Worm (Caenorhabditis elegans) whole organism, late embryonic: ENCODE data around the gene F18E2.15.

Source experiments
- C08G9.2 ChIP-seq: sonication (generic microtip); optimal IDR thresholded peaks from 2 replicates; lab custom pipeline; 2016; ENCODE audit warnings: mild to moderate bottlenecking, missing genetic modification characterization, moderate library complexity, missing compliant biosample characterization
- K02D7.2 ChIP-seq: sonication (generic microtip); optimal IDR thresholded peaks from 2 replicates; lab custom pipeline; 2017; ENCODE audit warnings: mild to moderate bottlenecking, missing genetic modification characterization, missing compliant biosample characterization
- T23F11.4 ChIP-seq: fragments of 200-800 bp; sonication (Bioruptor generic); optimal IDR thresholded peaks from 2 replicates; lab custom pipeline; 2018; ENCODE audit warnings: mild to moderate bottlenecking, missing genetic modification characterization, missing compliant biosample characterization
- ceh-14 ChIP-seq: sonication (generic microtip); optimal IDR thresholded peaks from 2 replicates; lab custom pipeline; 2016; ENCODE audit warnings: missing genotype, missing genetic modification characterization, missing compliant biosample characterization
- ceh-24 ChIP-seq: sonication (generic microtip); optimal IDR thresholded peaks from 2 replicates; lab custom pipeline; 2016; ENCODE audit warnings: mild to moderate bottlenecking, missing genetic modification characterization, missing compliant biosample characterization
- ceh-30 ChIP-seq: fragments of 150-350 bp; optimal IDR thresholded peaks from 2 replicates; lab custom pipeline; 2014; ENCODE audit warnings: missing biosample characterization, missing genetic modification characterization
- ceh-31 ChIP-seq: sonication (generic microtip); optimal IDR thresholded peaks from 2 replicates; lab custom pipeline; 2016; ENCODE audit warnings: missing genetic modification characterization, missing compliant biosample characterization
- ceh-34 ChIP-seq: sonication (generic microtip); optimal IDR thresholded peaks from 2 replicates; lab custom pipeline; 2016; ENCODE audit warnings: mild to moderate bottlenecking, missing genetic modification characterization, missing compliant biosample characterization
- ceh-48 ChIP-seq: sonication (generic microtip); optimal IDR thresholded peaks from 2 replicates; lab custom pipeline; 2016; ENCODE audit warnings: missing genetic modification characterization, inconsistent platforms, missing compliant biosample characterization
- ceh-6 ChIP-seq: fragments of 200-800 bp; sonication (Bioruptor generic); optimal IDR thresholded peaks from 2 replicates; lab custom pipeline; 2018; ENCODE audit warnings: mild to moderate bottlenecking, missing genetic modification characterization, missing compliant biosample characterization
- ceh-9 ChIP-seq: sonication (generic microtip); optimal IDR thresholded peaks from 2 replicates; lab custom pipeline; 2016; ENCODE audit warnings: mild to moderate bottlenecking, missing genetic modification characterization, inconsistent platforms, missing compliant biosample characterization
- elt-2 ChIP-seq: sonication (generic microtip); optimal IDR thresholded peaks from 2 replicates; lab custom pipeline; 2016; ENCODE audit warnings: missing genetic modification reagents, missing genetic modification characterization, missing compliant biosample characterization
- ets-4 ChIP-seq: sonication (generic microtip); optimal IDR thresholded peaks from 2 replicates; lab custom pipeline; 2016; ENCODE audit warnings: missing genetic modification characterization, missing compliant biosample characterization
- fax-1 ChIP-seq: sonication (generic microtip); optimal IDR thresholded peaks from 2 replicates; lab custom pipeline; 2016; ENCODE audit warnings: missing genotype, missing genetic modification characterization, missing compliant biosample characterization
- fkh-10 ChIP-seq: fragments of 150-350 bp; optimal IDR thresholded peaks from 2 replicates; lab custom pipeline; 2014; ENCODE audit warnings: missing biosample characterization, missing genetic modification reagents, missing genetic modification characterization
- fkh-6 ChIP-seq: sonication (generic microtip); optimal IDR thresholded peaks from 2 replicates; lab custom pipeline; 2016; ENCODE audit warnings: missing genetic modification characterization, missing compliant biosample characterization
- gmeb-2 ChIP-seq: sonication (generic microtip); optimal IDR thresholded peaks from 2 replicates; lab custom pipeline; 2016; ENCODE audit warnings: missing genetic modification characterization, inconsistent platforms, missing compliant biosample characterization
- hlh-8 ChIP-seq: sonication (generic microtip); optimal IDR thresholded peaks from 2 replicates; lab custom pipeline; 2016; ENCODE audit warnings: missing genotype, missing genetic modification characterization, missing compliant biosample characterization
- lim-6 ChIP-seq: sonication (generic microtip); optimal IDR thresholded peaks from 2 replicates; lab custom pipeline; 2016; ENCODE audit warnings: missing genetic modification characterization, missing compliant biosample characterization
- madf-2 ChIP-seq: sonication (generic microtip); optimal IDR thresholded peaks from 2 replicates; lab custom pipeline; 2017; ENCODE audit warnings: missing genetic modification characterization, missing compliant biosample characterization
- mec-3 ChIP-seq: sonication (generic microtip); optimal IDR thresholded peaks from 2 replicates; lab custom pipeline; 2016; ENCODE audit warnings: borderline replicate concordance, missing genetic modification characterization, missing compliant biosample characterization
- nfya-1 ChIP-seq: sonication (generic microtip); optimal IDR thresholded peaks from 2 replicates; lab custom pipeline; 2017; ENCODE audit warnings: missing genetic modification characterization, mild to moderate bottlenecking, missing compliant biosample characterization, antibody characterized with exemption, moderate library complexity
- nhr-11 ChIP-seq: fragments of 150-350 bp; optimal IDR thresholded peaks from 2 replicates; lab custom pipeline; 2014; ENCODE audit warnings: missing biosample characterization, missing genetic modification characterization
- nhr-232 ChIP-seq: sonication (generic microtip); optimal IDR thresholded peaks from 2 replicates; lab custom pipeline; 2016; ENCODE audit warnings: missing genetic modification characterization, missing compliant biosample characterization
- npax-4 ChIP-seq: sonication (generic microtip); optimal IDR thresholded peaks from 2 replicates; lab custom pipeline; 2016; ENCODE audit warnings: missing genetic modification characterization, missing compliant biosample characterization
- odd-2 ChIP-seq: sonication (generic microtip); optimal IDR thresholded peaks from 2 replicates; lab custom pipeline; 2017; ENCODE audit warnings: antibody characterized with exemption, mild to moderate bottlenecking, missing genetic modification characterization, missing compliant biosample characterization
- pag-3 ChIP-seq: sonication (generic microtip); optimal IDR thresholded peaks from 2 replicates; lab custom pipeline; 2016; ENCODE audit warnings: missing compliant biosample characterization, missing genetic modification characterization, borderline replicate concordance
- pha-2 ChIP-seq: sonication (generic microtip); optimal IDR thresholded peaks from 2 replicates; lab custom pipeline; 2017; ENCODE audit warnings: mild to moderate bottlenecking, missing genetic modification characterization, missing compliant biosample characterization
- pqm-1 ChIP-seq: sonication (generic microtip); optimal IDR thresholded peaks from 2 replicates; lab custom pipeline; 2016; ENCODE audit warnings: missing genetic modification characterization, missing compliant biosample characterization
- sdc-2 ChIP-seq: sonication (generic microtip); optimal IDR thresholded peaks from 2 replicates; lab custom pipeline; 2016; ENCODE audit warnings: missing genotype, missing genetic modification characterization, missing compliant biosample characterization
- sox-2 ChIP-seq: fragments of 200-800 bp; sonication (Bioruptor generic); IDR thresholded peaks from 2 replicates; pipeline ENCODE4 v1.3.6; 2022; ENCODE audit warnings: missing genetic modification reagents, missing genetic modification characterization, missing compliant biosample characterization
- sox-4 ChIP-seq: sonication (generic microtip); optimal IDR thresholded peaks from 2 replicates; lab custom pipeline; 2017; ENCODE audit warnings: mild to moderate bottlenecking, missing genetic modification characterization, inconsistent platforms, missing compliant biosample characterization
- tbx-2 ChIP-seq: sonication (generic microtip); optimal IDR thresholded peaks from 2 replicates; lab custom pipeline; 2016; ENCODE audit warnings: missing genetic modification characterization, missing compliant biosample characterization
- tbx-7 ChIP-seq: sonication (generic microtip); optimal IDR thresholded peaks from 2 replicates; lab custom pipeline; 2016; ENCODE audit warnings: missing genotype, missing genetic modification characterization, missing compliant biosample characterization
- unc-3 ChIP-seq, 2 experiments: fragments of 200-800 bp in 1 of 2; sonication (Bioruptor generic) in 1 of 2; sonication (generic microtip) in 1 of 2; conservative IDR thresholded peaks in 1 of 2; optimal IDR thresholded peaks in 1 of 2; 2 replicates each; pipeline versions ENCODE4 v1.3.6 to Lab custom; 2016 to 2022; ENCODE audit warnings: missing compliant biosample characterization in 2 of 2, missing genetic modification characterization in 2 of 2, missing genetic modification reagents in 1 of 2
- unc-86 ChIP-seq: sonication (generic microtip); optimal IDR thresholded peaks from 2 replicates; lab custom pipeline; 2016; ENCODE audit warnings: missing genetic modification characterization, missing compliant biosample characterization
- zip-5 ChIP-seq: sonication (generic microtip); optimal IDR thresholded peaks from 2 replicates; lab custom pipeline; 2016; ENCODE audit warnings: missing genetic modification characterization, missing compliant biosample characterization

Gene F18E2.15

ce11 chrV:12719713-12720112 is 41.1 kb downstream of the F18E2.15 start, which contains the start of gene R11D1.7:
Gene R11D1.7 (plus strand): TSS chrV:12720013.
- no peak for TF ChIP-seq tbx-2 (tag; lab: Kevin White, UChicago)
- TF ChIP-seq C08G9.2 (tag; lab: Kevin White, UChicago): no peak
- TF ChIP-seq ceh-6 (GFP tag; lab: Kevin White, UChicago): no peak
- no peak for TF ChIP-seq zip-5
- TF ChIP-seq sdc-2: no peak
- no peak for TF ChIP-seq unc-3 (GFP tag; conservative IDR thresholded peaks at IDR 0.05; lab: Robert Waterston, UW)
- no peak for TF ChIP-seq unc-3 (tag; optimal IDR thresholded peaks at IDR 0.05; lab: Kevin White, UChicago)
- no peak for TF ChIP-seq unc-86
- no peak for TF ChIP-seq sox-4 (tag; lab: Kevin White, UChicago)
- TF ChIP-seq npax-4 (tag; lab: Kevin White, UChicago): no peak
- TF ChIP-seq nhr-11 (tag; lab: Kevin White, UChicago): no peak

ce11 chrV:12718622-12719021 is 42.2 kb downstream of the F18E2.15 start, which contains the start of gene str-181:
Gene str-181 (minus strand): TSS chrV:12718722.
- no peak for TF ChIP-seq K02D7.2

ce11 chrV:12716447-12716846 is 44.4 kb downstream of the F18E2.15 start, which contains the start of gene str-178:
Gene str-178 (minus strand): TSS chrV:12716547.
- TF ChIP-seq nhr-232 (tag; lab: Kevin White, UChicago) (no peak), nfya-1 (tag; lab: Kevin White, UChicago) (no peak), pqm-1 (tag; lab: Kevin White, UChicago) (no peak), tbx-7 (tag; lab: Kevin White, UChicago) (no peak), fkh-10 (GFP tag; lab: Kevin White, UChicago) (no peak), odd-2 (no peak), sox-2 (GFP tag; lab: Robert Waterston, UW) (no peak), sox-4 (tag; lab: Kevin White, UChicago) (no peak), fax-1 (tag; lab: Kevin White, UChicago) (no peak), elt-2 (tag; lab: Kevin White, UChicago) (no peak), ceh-9 (tag; lab: Kevin White, UChicago) (no peak), madf-2 (tag; lab: Kevin White, UChicago) (no peak), ceh-24 (tag; lab: Kevin White, UChicago) (no peak), nhr-11 (tag; lab: Kevin White, UChicago) (no peak), gmeb-2 (tag; lab: Kevin White, UChicago) (no peak), ceh-6 (GFP tag; lab: Kevin White, UChicago) (no peak), lim-6 (no peak), fkh-6 (tag; lab: Kevin White, UChicago) (no peak)

- TF ChIP-seq pag-3 (tag; lab: Kevin White, UChicago): no peak
- no peak for TF ChIP-seq nhr-232 (tag; lab: Kevin White, UChicago)
These were observed 46.7 kb downstream of the F18E2.15 start, which contains the start of gene R11D1.4 for ce11 chrV:12714120-12714519. Gene R11D1.4 (minus strand): TSS chrV:12714220.

ce11 chrV:12711999-12712398 is 48.8 kb downstream of the F18E2.15 start, which contains the start of gene R11D1.3:
Gene R11D1.3 (minus strand): TSS chrV:12712099.
- TF ChIP-seq ceh-14 (no peak), elt-2 (tag; lab: Kevin White, UChicago) (no peak), nfya-1 (tag; lab: Kevin White, UChicago) (no peak), ceh-48 (tag; lab: Kevin White, UChicago) (no peak), ceh-30 (tag; lab: Kevin White, UChicago) (no peak), sox-4 (tag; lab: Kevin White, UChicago) (no peak), T23F11.4 (GFP tag; lab: Kevin White, UChicago) (no peak), ets-4 (tag; lab: Kevin White, UChicago) (no peak), mec-3 (tag; lab: Kevin White, UChicago) (no peak), odd-2 (no peak), tbx-7 (tag; lab: Kevin White, UChicago) (no peak), unc-86 (no peak), ceh-31 (tag; lab: Kevin White, UChicago) (no peak), ceh-34 (tag; lab: Kevin White, UChicago) (no peak), nhr-11 (tag; lab: Kevin White, UChicago) (no peak), pha-2 (tag; lab: Kevin White, UChicago) (no peak), hlh-8 (tag; lab: Kevin White, UChicago) (no peak)
